Worm (Caenorhabditis elegans): ENCODE measurements around the gene agr-1.

ce11 chrII:6791891-6792290 is 16.9 kb upstream of the agr-1 start, which contains the start of gene T13C2.2:
- no peak for TF ChIP-seq skn-1 (tag; optimal IDR thresholded peaks at IDR 0.05)
- no peak for TF ChIP-seq ZK337.2 (GFP tag; IDR thresholded peaks at IDR 0.05)
- TF ChIP-seq spr-3 (GFP tag; optimal IDR thresholded peaks at IDR 0.05), result no peak
- no peak for TF ChIP-seq nhr-77 (tag; optimal IDR thresholded peaks at IDR 0.05)
- no peak for TF ChIP-seq unc-130 (GFP tag; optimal IDR thresholded peaks at IDR 0.05)
- no peak for TF ChIP-seq unc-62 (GFP tag; optimal IDR thresholded peaks at IDR 0.05 in 1 of 2)
- TF ChIP-seq unc-62 (tag; optimal IDR thresholded peaks at IDR 0.05), result no peak
- no peak for TF ChIP-seq pha-4 (GFP tag; IDR thresholded peaks at IDR 0.05)
- no peak for TF ChIP-seq pha-4 (tag; optimal IDR thresholded peaks at IDR 0.05)
